Worm (Caenorhabditis elegans): ENCODE measurements around the gene btb-2.

ce11 chrII:6371003-6371402 lies 30.7 kb upstream of the btb-2 start, which contains the start of gene lin-23:
- TF ChIP-seq lsy-2 (tag; optimal IDR thresholded peaks at IDR 0.05) (no peak), elt-3 (tag; optimal IDR thresholded peaks at IDR 0.05) (no peak), mab-5 (tag; optimal IDR thresholded peaks at IDR 0.05) (no peak), drap-1 (GFP tag; optimal IDR thresholded peaks at IDR 0.05) (no peak)
